Fruit fly (Drosophila melanogaster): ENCODE data around the gene mab-21.

mab-21 gene

dm6 chrX:5980883-5981282 is 32.1 kb downstream of the mab-21 start (continued):
- TF ChIP-seq Ada2b (GFP tag; IDR thresholded peaks at IDR 0.05) (peak; percentile 84), CG33213 (GFP tag; optimal IDR thresholded peaks at IDR 0.05) (peak; percentile 17), twi (tag; optimal IDR thresholded peaks at IDR 0.05) (peak; percentile 19), CG6683 (GFP tag; optimal IDR thresholded peaks at IDR 0.05) (peak; percentile 30), CG14050 (GFP tag; IDR thresholded peaks at IDR 0.05) (peak; percentile 66), dpn (GFP tag; optimal IDR thresholded peaks at IDR 0.05) (peak; percentile 69 to 72), Rfx (GFP tag; IDR thresholded peaks at IDR 0.05) (peak; percentile 91), Fer3 (tag; optimal IDR thresholded peaks at IDR 0.05) (peak; percentile 79), Elba2 (GFP tag; optimal IDR thresholded peaks at IDR 0.05) (no peak), CG18599 (GFP tag; optimal IDR thresholded peaks at IDR 0.05) (peak; percentile 84), Myb (GFP tag; optimal IDR thresholded peaks at IDR 0.05) (peak; percentile 24), fd96Cb (tag; optimal IDR thresholded peaks at IDR 0.05) (peak; percentile 58), pho (GFP tag; optimal IDR thresholded peaks at IDR 0.05) (peak; percentile 25), schlank (tag; optimal IDR thresholded peaks at IDR 0.05) (peak; percentile 71), Six4 (GFP tag; optimal IDR thresholded peaks at IDR 0.05) (peak; percentile 34), her (GFP tag; optimal IDR thresholded peaks at IDR 0.05) (no peak), hth (optimal IDR thresholded peaks at IDR 0.05) (no peak), CG12391 (tag; optimal IDR thresholded peaks at IDR 0.05) (peak; percentile 70), lilli (GFP tag; optimal IDR thresholded peaks at IDR 0.05) (peak; percentile 77), sim (GFP tag; IDR thresholded peaks at IDR 0.05) (no peak), CG30403 (GFP tag; optimal IDR thresholded peaks at IDR 0.05) (peak; percentile 69), Drgx (GFP tag; IDR thresholded peaks at IDR 0.05) (peak; percentile 76), gce (GFP tag; IDR thresholded peaks at IDR 0.05) (peak; percentile 38; the same call in 1 of the 3 replicates), ranshi (GFP tag; IDR thresholded peaks at IDR 0.05) (peak; percentile 81), CG8388 (GFP tag; optimal IDR thresholded peaks at IDR 0.05) (peak; percentile 45), CG14860 (GFP tag; IDR thresholded peaks at IDR 0.05; ENCODE audit: partially characterized antibody) (no peak), D (optimal IDR thresholded peaks at IDR 0.05) (no peak), D (GFP tag; optimal IDR thresholded peaks at IDR 0.05) (peak; percentile 47), esg (GFP tag; conservative IDR thresholded peaks at IDR 0.05) (peak; percentile 71), CG12155 (GFP tag; optimal IDR thresholded peaks at IDR 0.05) (peak; percentile 68), CG6765 (GFP tag; optimal IDR thresholded peaks at IDR 0.05) (peak; percentile 55), Abd-B (GFP tag; optimal IDR thresholded peaks at IDR 0.05) (peak; percentile 59), ap (GFP tag; IDR thresholded peaks at IDR 0.05) (peak; percentile 52), CG4820 (GFP tag; optimal IDR thresholded peaks at IDR 0.05) (peak; percentile 52), dati (GFP tag; IDR thresholded peaks at IDR 0.05) (peak; percentile 70; the same call in 1 of the 2 replicates), sens-2 (GFP tag; IDR thresholded peaks at IDR 0.05) (0 out of 2 replicates have a peak, but pooled peaks have one; percentile 51), CG10209 (GFP tag; optimal IDR thresholded peaks at IDR 0.05) (peak; percentile 66), Jarid2 (GFP tag; optimal IDR thresholded peaks at IDR 0.05) (peak; percentile 31), Xrp1 (GFP tag; IDR thresholded peaks at IDR 0.05) (peak; percentile 73), Dip3 (GFP tag; optimal IDR thresholded peaks at IDR 0.05) (peak; percentile 62), Oaz (GFP tag; IDR thresholded peaks at IDR 0.05) (peak; percentile 46; the same call in 1 of the 2 replicates), caup (GFP tag; optimal IDR thresholded peaks at IDR 0.05; ENCODE audit: severe bottlenecking) (peak; percentile 75), CG3065 (GFP tag; optimal IDR thresholded peaks at IDR 0.05) (peak; percentile 32), gem (tag; optimal IDR thresholded peaks at IDR 0.05) (peak; percentile 81), CG8765 (GFP tag; IDR thresholded peaks at IDR 0.05) (no peak), CG11560 (tag; IDR thresholded peaks at IDR 0.05) (peak; percentile 55; the same call in 2 of the 3 replicates), CG7357 (GFP tag; IDR thresholded peaks at IDR 0.05) (0 out of 3 replicates have a peak, but pooled peaks have one; percentile 40), nerfin-1 (tag; optimal IDR thresholded peaks at IDR 0.05) (peak; percentile 12), Adf1 (GFP tag; IDR thresholded peaks at IDR 0.05) (peak; percentile 52), CG2889 (GFP tag; IDR thresholded peaks at IDR 0.05) (peak; percentile 72; the same call in 2 of the 3 replicates), zfh2 (GFP tag; optimal IDR thresholded peaks at IDR 0.05) (peak; percentile 55), wdn (GFP tag; IDR thresholded peaks at IDR 0.05) (peak; percentile 66)
